Worm (Caenorhabditis elegans): ENCODE results near the gene sru-8.
A peak's percentile ranks its signal among the peaks of the same experiment; 100 is the strongest.

Gene sru-8

DNA sequence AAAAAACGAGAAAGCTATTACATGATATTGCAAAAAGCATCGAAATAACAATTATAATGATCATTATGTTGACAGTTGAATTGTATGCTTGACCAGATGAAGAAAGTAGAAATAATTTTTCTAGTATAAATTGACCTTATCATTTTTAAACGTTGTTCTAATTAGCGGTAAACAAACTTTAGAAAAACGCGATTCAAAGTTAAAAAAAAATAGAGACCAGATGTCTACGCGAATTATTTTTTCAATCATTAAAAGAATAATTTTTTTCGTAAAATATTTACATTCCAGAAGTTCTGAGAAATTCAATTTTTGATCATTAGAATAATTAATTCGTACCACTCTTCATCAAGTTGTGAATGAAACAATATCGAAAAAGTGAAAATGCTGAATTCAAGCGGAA, 41.7 kb upstream of the sru-8 start, which contains the start of gene F46B6.10:
F46B6.10 (minus strand) TSS at position 101 of the 400 bp plus-strand sequence.
- TF ChIP-seq lin-13 (tag; optimal IDR thresholded peaks at IDR 0.05) (no peak), sem-2 (GFP tag; optimal IDR thresholded peaks at IDR 0.05) (no peak), ceh-83 (GFP tag; optimal IDR thresholded peaks at IDR 0.05) (no peak), pha-4 (tag; optimal IDR thresholded peaks at IDR 0.05) (no peak), nhr-12 (tag; optimal IDR thresholded peaks at IDR 0.05) (no peak), zip-8 (tag; optimal IDR thresholded peaks at IDR 0.05) (no peak), elt-1 (tag; optimal IDR thresholded peaks at IDR 0.05; ENCODE audit: borderline replicate concordance, insufficient read depth) (no peak), drap-1 (GFP tag; optimal IDR thresholded peaks at IDR 0.05) (no peak), blmp-1 (tag; optimal IDR thresholded peaks at IDR 0.05) (no peak)

DNA sequence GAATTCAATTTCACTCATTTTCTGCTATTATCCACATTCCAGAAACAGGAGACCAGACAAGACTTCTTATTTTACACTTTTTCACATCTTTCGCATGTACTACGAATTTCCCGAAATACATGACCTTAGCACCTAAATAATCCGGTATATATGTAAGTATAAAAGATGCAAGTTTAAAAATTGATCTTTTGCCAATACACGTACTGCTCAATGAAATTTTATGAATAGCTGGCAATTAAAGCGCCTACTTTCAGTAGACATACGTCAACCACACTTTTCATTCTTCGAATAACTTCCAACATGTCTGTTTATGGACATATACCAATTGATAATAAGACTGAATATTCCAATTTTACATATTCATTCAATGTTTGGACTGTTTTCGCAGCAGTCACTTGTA, 40.5 kb upstream of the sru-8 start, which contains the start of gene sru-39:
sru-39 (plus strand) TSS at position 301 of the 400 bp plus-strand sequence.
- TF ChIP-seq ces-1 (GFP tag; optimal IDR thresholded peaks at IDR 0.05): no peak
- no peak for TF ChIP-seq nhr-28 (tag; optimal IDR thresholded peaks at IDR 0.05)
- no peak for TF ChIP-seq nhr-76 (tag; optimal IDR thresholded peaks at IDR 0.05)

DNA sequence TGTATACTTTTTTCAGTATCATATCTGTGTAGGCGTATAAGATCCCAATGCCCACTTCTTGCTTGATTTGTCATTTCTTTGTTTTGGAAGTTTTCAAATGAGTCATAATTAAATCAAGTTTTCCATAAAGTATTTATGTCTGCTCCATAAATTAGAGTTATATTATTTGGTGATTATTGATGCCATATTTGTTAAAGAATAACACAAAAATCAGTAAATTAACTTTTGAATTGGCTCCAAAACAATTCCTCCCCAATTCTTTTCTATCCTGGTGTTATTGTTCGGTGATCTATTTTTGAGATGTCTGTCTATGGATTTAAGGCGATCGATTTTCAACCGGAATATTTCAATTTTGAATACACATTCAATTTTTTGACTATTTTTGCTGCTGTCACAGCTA, 38.5 kb upstream of the sru-8 start, which contains the start of gene sru-37:
sru-37 (plus strand) TSS at position 301 of the 400 bp plus-strand sequence.
- TF ChIP-seq cnd-1 (tag; optimal IDR thresholded peaks at IDR 0.05) (no peak), unc-120 (tag; optimal IDR thresholded peaks at IDR 0.05; ENCODE audit: poor library complexity, severe bottlenecking) (no peak)

DNA sequence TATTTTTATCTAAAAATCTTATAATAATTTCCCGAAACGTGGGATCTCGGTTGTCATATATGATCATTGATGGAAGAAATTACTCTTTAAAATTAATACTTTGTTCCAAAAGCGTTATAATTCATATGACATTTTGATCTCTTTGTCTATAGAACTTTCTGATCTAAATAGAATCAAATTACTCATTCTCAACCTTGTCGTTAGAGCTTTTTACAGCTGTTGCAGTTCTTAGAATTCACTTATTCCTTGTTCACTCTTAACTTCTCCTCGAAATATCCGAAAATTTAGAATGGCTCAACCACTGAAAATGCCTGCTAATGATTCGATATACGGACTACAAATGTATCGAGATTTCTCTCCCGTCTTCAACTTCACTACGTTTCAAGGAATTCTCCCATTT, 32.5 kb upstream of the sru-8 start, which contains the start of gene sru-29:
sru-29 (plus strand) TSS at position 301 of the 400 bp plus-strand sequence.
- TF ChIP-seq ceh-43 (GFP tag; optimal IDR thresholded peaks at IDR 0.05): no peak
- TF ChIP-seq ceh-39 (tag; optimal IDR thresholded peaks at IDR 0.05): no peak
- no peak for TF ChIP-seq unc-120 (tag; optimal IDR thresholded peaks at IDR 0.05; ENCODE audit: poor library complexity, severe bottlenecking)

DNA sequence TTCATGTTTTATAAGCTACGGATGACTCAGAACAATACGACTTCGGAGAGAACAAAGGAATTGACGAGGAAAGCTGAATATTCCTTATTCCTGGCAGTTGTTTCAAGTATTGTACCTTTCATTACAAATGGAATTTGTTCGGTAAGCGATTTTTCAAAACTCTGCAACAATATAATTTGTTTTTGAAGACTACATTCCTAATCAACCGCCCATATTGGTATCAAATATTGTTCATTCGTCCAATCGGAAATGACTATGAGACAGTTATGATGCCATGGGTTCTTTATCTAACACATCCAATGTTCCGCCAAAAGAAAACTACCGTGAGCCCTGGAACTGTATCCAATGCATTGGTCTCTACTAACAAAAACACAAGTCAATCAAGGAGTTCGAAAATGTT, 31.4 kb upstream of the sru-8 start:
- TF ChIP-seq cnd-1 (tag; optimal IDR thresholded peaks at IDR 0.05) (no peak), lin-32 (GFP tag; optimal IDR thresholded peaks at IDR 0.05) (no peak), sptf-1 (tag; optimal IDR thresholded peaks at IDR 0.05) (no peak), bed-3 (GFP tag; optimal IDR thresholded peaks at IDR 0.05) (no peak)

DNA sequence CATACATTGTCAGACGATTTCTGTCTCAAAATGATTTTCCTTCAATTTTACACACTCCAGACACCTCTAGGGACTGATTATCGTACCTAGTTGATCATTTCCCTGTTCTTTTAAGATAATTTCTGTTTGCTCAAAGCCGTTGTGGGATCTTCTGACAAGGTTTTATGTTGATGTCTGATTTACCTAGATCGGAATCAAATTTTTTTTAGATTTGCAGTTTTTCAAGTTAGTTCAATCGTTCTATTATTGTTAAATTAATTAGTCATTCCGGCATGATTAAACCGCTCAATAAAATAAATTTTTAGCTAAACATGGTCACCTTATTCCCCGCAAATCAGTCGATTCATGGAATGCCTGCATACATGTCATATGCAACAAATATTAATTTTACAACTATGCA, 30.1 kb upstream of the sru-8 start, which contains the start of gene sru-30:
sru-30 (plus strand) TSS at position 301 of the 400 bp plus-strand sequence.
- no peak for TF ChIP-seq sptf-1 (tag; optimal IDR thresholded peaks at IDR 0.05)
- TF ChIP-seq ceh-39 (tag; optimal IDR thresholded peaks at IDR 0.05): no peak
- TF ChIP-seq sem-2 (GFP tag; optimal IDR thresholded peaks at IDR 0.05): no peak
- TF ChIP-seq lin-13 (tag; optimal IDR thresholded peaks at IDR 0.05): no peak
- TF ChIP-seq ces-1 (GFP tag; optimal IDR thresholded peaks at IDR 0.05): no peak

DNA sequence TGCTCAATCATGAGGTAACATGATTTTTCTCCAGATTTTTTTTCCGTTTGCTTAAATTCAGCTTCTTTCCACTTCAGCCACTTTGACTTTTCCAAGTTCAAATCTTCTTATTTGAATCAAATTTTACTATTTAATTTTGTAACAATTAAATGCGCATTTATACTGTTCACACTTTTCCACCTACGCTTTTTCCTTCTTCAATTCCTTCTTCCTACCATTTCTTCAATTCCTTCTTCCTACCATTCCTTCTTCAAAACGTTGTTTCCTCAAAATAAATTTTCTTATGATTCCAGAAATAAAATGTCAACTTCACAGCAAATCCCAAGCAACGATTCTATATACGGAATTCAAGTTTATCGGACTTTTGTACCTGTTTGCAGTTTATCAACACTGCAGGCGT, 27.3 kb upstream of the sru-8 start, which contains the start of gene sru-31:
sru-31 (plus strand) TSS at position 301 of the 400 bp plus-strand sequence.
- TF ChIP-seq nhr-28 (tag; optimal IDR thresholded peaks at IDR 0.05): no peak

DNA sequence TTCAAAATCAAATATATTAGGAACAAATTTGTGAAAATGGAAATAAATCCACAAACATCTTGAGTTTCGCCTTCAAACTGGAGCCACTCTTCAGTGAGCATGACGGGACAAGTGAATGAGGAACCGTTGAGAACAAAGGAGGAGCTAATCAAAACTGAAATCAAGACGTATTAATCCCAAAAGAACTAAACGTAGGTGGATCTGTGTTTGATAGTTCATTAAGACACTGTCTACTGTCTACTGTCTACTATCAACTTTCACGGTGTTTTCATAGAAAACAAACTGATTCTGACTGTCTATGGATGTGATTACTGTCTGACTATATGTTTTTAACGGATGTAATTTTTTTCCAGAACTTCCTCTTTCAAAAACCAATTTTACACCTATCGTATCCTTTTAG, 21.9 kb upstream of the sru-8 start, which contains the start of gene str-193:
str-193 (minus strand) TSS at position 101 of the 400 bp plus-strand sequence.
- no peak for TF ChIP-seq ztf-11 (tag; optimal IDR thresholded peaks at IDR 0.05)

DNA sequence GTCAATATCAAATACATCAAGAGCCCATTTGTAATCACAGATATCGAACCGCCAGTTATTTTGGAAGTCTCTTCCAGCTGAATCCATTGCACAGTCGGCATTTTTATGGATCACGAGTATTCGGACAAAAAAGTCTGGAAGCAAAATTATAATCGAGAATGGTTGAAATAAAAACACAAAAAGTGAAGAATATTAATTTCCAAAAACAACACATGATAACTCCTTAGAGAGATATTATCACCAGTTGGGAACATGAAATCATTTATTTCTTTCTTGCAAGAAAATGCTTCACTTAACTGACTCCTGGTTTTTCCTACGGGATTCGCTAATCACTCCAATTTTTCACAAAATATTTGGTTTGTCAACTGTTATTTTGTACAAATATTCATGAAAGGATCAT, 19.5 kb upstream of the sru-8 start, which contains the start of gene str-2:
str-2 (minus strand) TSS at position 101 of the 400 bp plus-strand sequence.
- no peak for TF ChIP-seq hlh-1 (tag; optimal IDR thresholded peaks at IDR 0.05)
- no peak for TF ChIP-seq elt-1 (tag; optimal IDR thresholded peaks at IDR 0.05; ENCODE audit: borderline replicate concordance, insufficient read depth)

DNA sequence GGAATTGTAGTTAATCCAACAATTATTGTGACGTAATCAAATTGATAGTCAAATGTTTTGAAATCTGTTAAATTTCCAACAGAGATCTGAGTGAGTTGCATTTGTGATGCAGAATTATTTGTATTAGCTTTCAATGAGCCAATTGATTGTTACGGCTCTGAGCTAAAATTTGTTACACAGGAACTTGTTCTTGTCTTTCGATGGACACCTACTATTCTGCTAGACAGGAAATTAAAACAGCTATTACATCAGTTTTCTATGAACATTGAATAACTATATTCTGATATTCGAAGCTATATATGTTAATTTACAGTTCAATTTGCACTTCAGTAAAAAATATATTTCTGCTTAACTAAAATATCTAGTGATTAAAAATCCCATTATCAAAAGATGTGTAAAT, 9.8 kb upstream of the sru-8 start, which contains the start of gene sru-40:
sru-40 (minus strand) TSS at position 101 of the 400 bp plus-strand sequence.
- peak; percentile 46 for TF ChIP-seq zip-8 (tag; optimal IDR thresholded peaks at IDR 0.05)
- TF ChIP-seq tbx-8 (GFP tag; optimal IDR thresholded peaks at IDR 0.05): no peak
